Comparison of ENCODE assay signal across 3 worm cellular contexts in genomic region chrII:11635745-11636161, ce11.
TF ChIP-seq lines count a peak whose summit lies in the region.

No protein-coding gene starts in this region.

TF ChIP-seq in whole organism, L2 larva, 48 proteins besides CTCF, POLR2A, EP300 and RAD21 (continued from another document):
- TF ChIP-seq blmp-1 (tag; optimal IDR thresholded peaks at IDR 0.05; lab: Kevin White, UChicago; ENCODE audit: insufficient read depth), result peak; percentile 95
- peak; percentile 51 for TF ChIP-seq lin-39 (tag; optimal IDR thresholded peaks at IDR 0.05; lab: Kevin White, UChicago)
- peak; percentile 95 for TF ChIP-seq sma-3 (GFP tag; optimal IDR thresholded peaks at IDR 0.05; lab: Kevin White, UChicago)
- peak; percentile 6 for TF ChIP-seq nhr-237 (tag; optimal IDR thresholded peaks at IDR 0.05; lab: Kevin White, UChicago)
- TF ChIP-seq nhr-11 (tag; optimal IDR thresholded peaks at IDR 0.05; lab: Kevin White, UChicago), result peak; percentile 1
- TF ChIP-seq ZK546.5 (tag; optimal IDR thresholded peaks at IDR 0.05; lab: Kevin White, UChicago), result no peak
- no peak for TF ChIP-seq Y55F3AM.14 (GFP tag; optimal IDR thresholded peaks at IDR 0.05; lab: Kevin White, UChicago)
- TF ChIP-seq F13H6.1 (tag; optimal IDR thresholded peaks at IDR 0.05; lab: Kevin White, UChicago), result peak; percentile 96
- TF ChIP-seq ama-1 (optimal IDR thresholded peaks at IDR 0.05; lab: Kevin White, UChicago), result peak; percentile 83
- TF ChIP-seq sma-9 (GFP tag; optimal IDR thresholded peaks at IDR 0.05; lab: Kevin White, UChicago), result peak; percentile 98
- peak; percentile 75 for TF ChIP-seq sma-9 (tag; optimal IDR thresholded peaks at IDR 0.05; lab: Kevin White, UChicago)
- TF ChIP-seq nhr-25 (tag; optimal IDR thresholded peaks at IDR 0.05; lab: Kevin White, UChicago), result peak; percentile 96
- peak; percentile 97 for TF ChIP-seq fos-1 (tag; optimal IDR thresholded peaks at IDR 0.05; lab: Kevin White, UChicago)
- TF ChIP-seq mdl-1 (tag; optimal IDR thresholded peaks at IDR 0.05; lab: Kevin White, UChicago), result peak; percentile 73 to 81

TF ChIP-seq in whole organism, L4 larva, 104 proteins besides CTCF, POLR2A, EP300 and RAD21 (continued from another document and continues in another):
- TF ChIP-seq ztf-7 (tag; optimal IDR thresholded peaks at IDR 0.05; lab: Kevin White, UChicago) (no peak), T26A8.4 (GFP tag; IDR thresholded peaks at IDR 0.05; lab: Robert Waterston, UW) (peak; percentile 75), snpc-4 (tag; optimal IDR thresholded peaks at IDR 0.05; lab: Kevin White, UChicago) (no peak), nhr-102 (tag; optimal IDR thresholded peaks at IDR 0.05; lab: Kevin White, UChicago) (peak; percentile 51), F49E8.2 (tag; optimal IDR thresholded peaks at IDR 0.05; lab: Kevin White, UChicago; ENCODE audit: borderline replicate concordance) (no peak), nhr-41 (GFP tag; IDR thresholded peaks at IDR 0.05; lab: Robert Waterston, UW) (no peak), tag-97 (GFP tag; IDR thresholded peaks at IDR 0.05; lab: Robert Waterston, UW) (no peak), dmd-6 (GFP tag; IDR thresholded peaks at IDR 0.05; lab: Robert Waterston, UW) (peak; percentile 85), duxl-1 (tag; optimal IDR thresholded peaks at IDR 0.05; lab: Kevin White, UChicago; ENCODE audit: poor library complexity) (peak; percentile 56), lsy-2 (tag; optimal IDR thresholded peaks at IDR 0.05; lab: Kevin White, UChicago) (peak; percentile 82 to 83), F26F4.8 (GFP tag; conservative IDR thresholded peaks at IDR 0.05; lab: Robert Waterston, UW) (no peak), aly-2 (tag; optimal IDR thresholded peaks at IDR 0.05; lab: Kevin White, UChicago) (no peak), nhr-42 (GFP tag; IDR thresholded peaks at IDR 0.05; lab: Robert Waterston, UW) (no peak), nhr-77 (tag; optimal IDR thresholded peaks at IDR 0.05; lab: Kevin White, UChicago) (peak; percentile 90), madf-9 (GFP tag; conservative IDR thresholded peaks at IDR 0.05; lab: Robert Waterston, UW) (no peak; the same call in 1 of the 2 replicates), vab-7 (GFP tag; IDR thresholded peaks at IDR 0.05; lab: Robert Waterston, UW) (no peak), nhr-25 (tag; optimal IDR thresholded peaks at IDR 0.05; lab: Kevin White, UChicago; ENCODE audit: borderline replicate concordance, insufficient read depth) (peak; percentile 94), lin-15B (tag; optimal IDR thresholded peaks at IDR 0.05; lab: Kevin White, UChicago) (no peak), hlh-30 (tag; optimal IDR thresholded peaks at IDR 0.05; lab: Kevin White, UChicago; ENCODE audit: insufficient read depth) (peak; percentile 76), lim-7 (GFP tag; IDR thresholded peaks at IDR 0.05; lab: Robert Waterston, UW) (0 out of 2 replicates have a peak, but pooled peaks have one; percentile 4), nhr-28 (tag; optimal IDR thresholded peaks at IDR 0.05; lab: Kevin White, UChicago) (peak; percentile 83), dmd-9 (GFP tag; IDR thresholded peaks at IDR 0.05; lab: Robert Waterston, UW) (peak; percentile 60; the same call in 1 of the 2 replicates), hlh-11 (tag; optimal IDR thresholded peaks at IDR 0.05; lab: Kevin White, UChicago) (peak; percentile 95), daf-16 (GFP tag; optimal IDR thresholded peaks at IDR 0.05; lab: Kevin White, UChicago) (peak in 1 of 2 experiments; percentile 48), daf-16 (tag; optimal IDR thresholded peaks at IDR 0.05; lab: Kevin White, UChicago) (peak; percentile 76), ceh-32 (tag; optimal IDR thresholded peaks at IDR 0.05; lab: Kevin White, UChicago; ENCODE audit: poor library complexity) (no peak), ZK337.2 (GFP tag; IDR thresholded peaks at IDR 0.05; lab: Robert Waterston, UW) (no peak), egl-43 (GFP tag; IDR thresholded peaks at IDR 0.05; lab: Robert Waterston, UW) (peak; percentile 71; the same call in 1 of the 2 replicates), ces-1 (GFP tag; optimal IDR thresholded peaks at IDR 0.05; lab: Kevin White, UChicago) (peak; percentile 14), hmg-1.1 (GFP tag; IDR thresholded peaks at IDR 0.05; lab: Robert Waterston, UW) (peak; percentile 72), ceh-82 (tag; optimal IDR thresholded peaks at IDR 0.05; lab: Kevin White, UChicago) (no peak), dmd-8 (GFP tag; IDR thresholded peaks at IDR 0.05; lab: Robert Waterston, UW) (no peak), lin-13 (GFP tag; optimal IDR thresholded peaks at IDR 0.05; lab: Kevin White, UChicago) (peak; percentile 81), unc-39 (tag; optimal IDR thresholded peaks at IDR 0.05; lab: Kevin White, UChicago) (no peak), Y5F2A.4 (GFP tag; optimal IDR thresholded peaks at IDR 0.05; lab: Kevin White, UChicago) (no peak), lin-39 (tag; optimal IDR thresholded peaks at IDR 0.05; lab: Kevin White, UChicago) (no peak), sdz-12 (GFP tag; optimal IDR thresholded peaks at IDR 0.05; lab: Kevin White, UChicago) (no peak), nhr-11 (tag; optimal IDR thresholded peaks at IDR 0.05; lab: Kevin White, UChicago) (peak; percentile 86), T20F7.1 (GFP tag; optimal IDR thresholded peaks at IDR 0.05; lab: Kevin White, UChicago) (no peak), arid-1 (GFP tag; conservative IDR thresholded peaks at IDR 0.05; lab: Robert Waterston, UW) (peak; percentile 45), dve-1 (tag; optimal IDR thresholded peaks at IDR 0.05; lab: Kevin White, UChicago; ENCODE audit: insufficient read depth) (peak; percentile 89), R02D3.7 (tag; optimal IDR thresholded peaks at IDR 0.05; lab: Kevin White, UChicago) (no peak), zip-11 (GFP tag; IDR thresholded peaks at IDR 0.05; lab: Robert Waterston, UW) (no peak), zfp-2 (tag; optimal IDR thresholded peaks at IDR 0.05; lab: Kevin White, UChicago) (no peak), attf-4 (tag; optimal IDR thresholded peaks at IDR 0.05; lab: Kevin White, UChicago) (no peak), spr-1 (tag; optimal IDR thresholded peaks at IDR 0.05; lab: Kevin White, UChicago) (peak; percentile 49), mxl-2 (GFP tag; conservative IDR thresholded peaks at IDR 0.05; lab: Robert Waterston, UW) (0 out of 2 replicates have a peak, but pooled peaks have one; percentile 57), ztf-11 (tag; optimal IDR thresholded peaks at IDR 0.05; lab: Kevin White, UChicago) (no peak), nhr-237 (tag; optimal IDR thresholded peaks at IDR 0.05; lab: Kevin White, UChicago) (peak; percentile 9), mdl-1 (tag; optimal IDR thresholded peaks at IDR 0.05; lab: Kevin White, UChicago) (peak; percentile 16 to 92), unc-62 (GFP tag; optimal IDR thresholded peaks at IDR 0.05 in 1 of 2; lab: Kevin White, UChicago) (peak in 1 of 2 experiments; percentile 100), unc-62 (tag; optimal IDR thresholded peaks at IDR 0.05; lab: Kevin White, UChicago) (no peak), Y105C5A.15 (GFP tag; IDR thresholded peaks at IDR 0.05; lab: Robert Waterston, UW) (no peak), D1046.2 (GFP tag; IDR thresholded peaks at IDR 0.05; lab: Robert Waterston, UW) (no peak), ctbp-1 (GFP tag; IDR thresholded peaks at IDR 0.05; lab: Robert Waterston, UW) (0 out of 2 replicates have a peak, but pooled peaks have one; percentile 30), ceh-28 (tag; optimal IDR thresholded peaks at IDR 0.05; lab: Kevin White, UChicago) (peak; percentile 72), lir-3 (tag; optimal IDR thresholded peaks at IDR 0.05; lab: Kevin White, UChicago) (no peak), nhr-48 (tag; optimal IDR thresholded peaks at IDR 0.05; lab: Kevin White, UChicago) (peak; percentile 92)

TF ChIP-seq in whole organism, late embryonic, 69 proteins besides CTCF, POLR2A, EP300 and RAD21 (continued from another document):
- TF ChIP-seq ztf-16 (tag; optimal IDR thresholded peaks at IDR 0.05; lab: Kevin White, UChicago), result no peak
- TF ChIP-seq T23F11.4 (GFP tag; optimal IDR thresholded peaks at IDR 0.05; lab: Kevin White, UChicago), result no peak
- no peak for TF ChIP-seq lim-6 (tag; optimal IDR thresholded peaks at IDR 0.05; lab: Kevin White, UChicago)
- no peak for TF ChIP-seq ceh-9 (tag; optimal IDR thresholded peaks at IDR 0.05; lab: Kevin White, UChicago)
- TF ChIP-seq hlh-13 (GFP tag; optimal IDR thresholded peaks at IDR 0.05; lab: Kevin White, UChicago), result no peak
- no peak for TF ChIP-seq ceh-34 (tag; optimal IDR thresholded peaks at IDR 0.05; lab: Kevin White, UChicago)
- TF ChIP-seq zip-5 (tag; optimal IDR thresholded peaks at IDR 0.05; lab: Kevin White, UChicago), result no peak
- no peak for TF ChIP-seq dmd-4 (tag; optimal IDR thresholded peaks at IDR 0.05; lab: Kevin White, UChicago; ENCODE audit: borderline replicate concordance)
- TF ChIP-seq ceh-45 (GFP tag; IDR thresholded peaks at IDR 0.05; lab: Robert Waterston, UW), result no peak
- TF ChIP-seq pha-4 (tag; optimal IDR thresholded peaks at IDR 0.05; lab: Kevin White, UChicago), result no peak
- peak; percentile 54 for TF ChIP-seq dve-1 (tag; optimal IDR thresholded peaks at IDR 0.05; lab: Kevin White, UChicago)
- no peak for TF ChIP-seq pag-3 (tag; optimal IDR thresholded peaks at IDR 0.05; lab: Kevin White, UChicago; ENCODE audit: borderline replicate concordance)
- TF ChIP-seq ceh-6 (GFP tag; optimal IDR thresholded peaks at IDR 0.05; lab: Kevin White, UChicago), result peak; percentile 5
- TF ChIP-seq hlh-15 (tag; optimal IDR thresholded peaks at IDR 0.05; lab: Kevin White, UChicago), result no peak
- TF ChIP-seq elt-4 (tag; optimal IDR thresholded peaks at IDR 0.05; lab: Kevin White, UChicago), result no peak
- TF ChIP-seq rnt-1 (tag; optimal IDR thresholded peaks at IDR 0.05; lab: Kevin White, UChicago), result peak; percentile 52
- TF ChIP-seq nhr-232 (tag; optimal IDR thresholded peaks at IDR 0.05; lab: Kevin White, UChicago), result no peak
- TF ChIP-seq hlh-6 (tag; optimal IDR thresholded peaks at IDR 0.05; lab: Kevin White, UChicago), result no peak
- TF ChIP-seq sox-2 (GFP tag; IDR thresholded peaks at IDR 0.05; lab: Robert Waterston, UW), result peak; percentile 79
- no peak for TF ChIP-seq ttx-3 (tag; optimal IDR thresholded peaks at IDR 0.05; lab: Kevin White, UChicago)
- no peak for TF ChIP-seq ahr-1 (tag; optimal IDR thresholded peaks at IDR 0.05; lab: Kevin White, UChicago)
- TF ChIP-seq nfya-1 (tag; optimal IDR thresholded peaks at IDR 0.05; lab: Kevin White, UChicago), result peak; percentile 89
- TF ChIP-seq fkh-6 (tag; optimal IDR thresholded peaks at IDR 0.05; lab: Kevin White, UChicago), result no peak
- peak; percentile 74 for TF ChIP-seq ceh-31 (tag; optimal IDR thresholded peaks at IDR 0.05; lab: Kevin White, UChicago)
- no peak for TF ChIP-seq unc-3 (GFP tag; conservative IDR thresholded peaks at IDR 0.05; lab: Robert Waterston, UW)
- no peak for TF ChIP-seq unc-3 (tag; optimal IDR thresholded peaks at IDR 0.05; lab: Kevin White, UChicago)
- TF ChIP-seq hlh-30 (tag; optimal IDR thresholded peaks at IDR 0.05; lab: Kevin White, UChicago; ENCODE audit: insufficient read depth), result peak; percentile 67
- no peak for TF ChIP-seq ceh-14 (tag; optimal IDR thresholded peaks at IDR 0.05; lab: Kevin White, UChicago)
- TF ChIP-seq npax-4 (tag; optimal IDR thresholded peaks at IDR 0.05; lab: Kevin White, UChicago), result no peak
- TF ChIP-seq ceh-24 (tag; optimal IDR thresholded peaks at IDR 0.05; lab: Kevin White, UChicago), result no peak
- peak; percentile 33 for TF ChIP-seq tbx-7 (tag; optimal IDR thresholded peaks at IDR 0.05; lab: Kevin White, UChicago)
- TF ChIP-seq F13H6.1 (tag; optimal IDR thresholded peaks at IDR 0.05; lab: Kevin White, UChicago), result peak; percentile 65
- TF ChIP-seq ref-2 (tag; optimal IDR thresholded peaks at IDR 0.05; lab: Kevin White, UChicago), result peak; percentile 90
- no peak for TF ChIP-seq fax-1 (tag; optimal IDR thresholded peaks at IDR 0.05; lab: Kevin White, UChicago)
- no peak for TF ChIP-seq gmeb-2 (tag; optimal IDR thresholded peaks at IDR 0.05; lab: Kevin White, UChicago)
- TF ChIP-seq K09A11.1 (tag; optimal IDR thresholded peaks at IDR 0.05; lab: Kevin White, UChicago; ENCODE audit: insufficient read depth), result peak; percentile 55
- TF ChIP-seq Y22D7AL.16 (tag; optimal IDR thresholded peaks at IDR 0.05; lab: Kevin White, UChicago), result peak; percentile 36
- peak; percentile 80 for TF ChIP-seq pax-1 (tag; optimal IDR thresholded peaks at IDR 0.05; lab: Kevin White, UChicago)
- no peak for TF ChIP-seq K02D7.2 (tag; optimal IDR thresholded peaks at IDR 0.05; lab: Kevin White, UChicago)
- peak; percentile 29 for TF ChIP-seq ceh-18 (tag; optimal IDR thresholded peaks at IDR 0.05; lab: Kevin White, UChicago)
- TF ChIP-seq odd-2 (tag; optimal IDR thresholded peaks at IDR 0.05; lab: Kevin White, UChicago), result no peak
- peak; percentile 81 for TF ChIP-seq ama-1 (optimal IDR thresholded peaks at IDR 0.05; lab: Kevin White, UChicago)
- peak; percentile 44 for TF ChIP-seq ceh-48 (tag; optimal IDR thresholded peaks at IDR 0.05; lab: Kevin White, UChicago)
